Fruit fly (Drosophila melanogaster) whole organism, embryonic: ENCODE results near the gene Sc2.

Experiments
- Bdp1 ChIP-seq: fragments of 200-800 bp; sonication (Bioruptor generic); optimal IDR thresholded peaks from 3 replicates; lab custom pipeline; 2016; ENCODE audit warnings: missing biosample characterization, missing genetic modification characterization
- CG10267 ChIP-seq: fragments of 200-800 bp; sonication (Bioruptor generic); optimal IDR thresholded peaks from 2 replicates; lab custom pipeline; 2018; ENCODE audit warnings: missing biosample characterization, mild to moderate bottlenecking, missing genetic modification characterization, moderate library complexity
- CG10959 ChIP-seq: fragments of 200-800 bp; sonication (Bioruptor generic); IDR thresholded peaks from 2 replicates; pipeline ENCODE4 v1.3.6; 2022; ENCODE audit warnings: missing biosample characterization, missing genetic modification characterization
- CG12236 ChIP-seq: fragments of 200-800 bp; sonication (Bioruptor generic); optimal IDR thresholded peaks from 2 replicates; lab custom pipeline; 2016; ENCODE audit warnings: missing biosample characterization, missing genetic modification characterization
- CG12659 ChIP-seq: fragments of 200-800 bp; sonication (Bioruptor generic); optimal IDR thresholded peaks from 3 replicates; lab custom pipeline; 2017; ENCODE audit warnings: mild to moderate bottlenecking, missing biosample characterization, missing genetic modification reagents, missing genetic modification characterization
- CG13775 ChIP-seq: fragments of 200-800 bp; sonication (Bioruptor generic); optimal IDR thresholded peaks from 3 replicates; lab custom pipeline; 2017; ENCODE audit warnings: missing biosample characterization, mild to moderate bottlenecking, missing genetic modification characterization
- CG15011 ChIP-seq: fragments of 200-800 bp; sonication (Bioruptor generic); optimal IDR thresholded peaks from 3 replicates; lab custom pipeline; 2018; ENCODE audit warnings: missing biosample characterization, mild to moderate bottlenecking, missing genetic modification characterization
- CG15696 ChIP-seq: fragments of 200-800 bp; sonication (Bioruptor generic); optimal IDR thresholded peaks from 2 replicates; lab custom pipeline; 2019; ENCODE audit warnings: missing biosample characterization, mild to moderate bottlenecking, missing genetic modification characterization, moderate library complexity
- CG17186 ChIP-seq: fragments of 200-800 bp; sonication (Bioruptor generic); optimal IDR thresholded peaks from 3 replicates; lab custom pipeline; 2017; ENCODE audit warnings: missing biosample characterization, missing genetic modification reagents, missing genetic modification characterization
- CG17361 ChIP-seq: fragments of 200-800 bp; sonication (Bioruptor generic); IDR thresholded peaks from 3 replicates; pipeline ENCODE4 v1.3.6; 2022; ENCODE audit warnings: missing biosample characterization, missing genetic modification characterization
- CG17385 ChIP-seq: fragments of 200-800 bp; sonication (Bioruptor generic); optimal IDR thresholded peaks from 3 replicates; lab custom pipeline; 2018; ENCODE audit warnings: missing biosample characterization, mild to moderate bottlenecking, missing genetic modification characterization
- CG17802 ChIP-seq: fragments of 200-800 bp; sonication (Bioruptor generic); optimal IDR thresholded peaks from 2 replicates; lab custom pipeline; 2018; ENCODE audit warnings: missing biosample characterization, mild to moderate bottlenecking, missing genetic modification characterization, moderate library complexity
- CG2678 ChIP-seq: fragments of 200-800 bp; sonication (Bioruptor generic); optimal IDR thresholded peaks from 3 replicates; lab custom pipeline; 2019; ENCODE audit warnings: missing biosample characterization, mild to moderate bottlenecking, missing genetic modification characterization, moderate library complexity
- CG3847 ChIP-seq: fragments of 200-800 bp; sonication (Bioruptor generic); IDR thresholded peaks from 2 replicates; pipeline ENCODE4 v1.3.6; 2022; ENCODE audit warnings: missing biosample characterization, missing genetic modification characterization
- CG3995 ChIP-seq: fragments of 200-800 bp; sonication (Bioruptor generic); optimal IDR thresholded peaks from 3 replicates; lab custom pipeline; 2016; ENCODE audit warnings: missing biosample characterization, missing genetic modification characterization
- CG4617 ChIP-seq: fragments of 200-800 bp; sonication (Bioruptor generic); optimal IDR thresholded peaks from 3 replicates; lab custom pipeline; 2016; ENCODE audit warnings: missing biosample characterization, missing genetic modification characterization, borderline replicate concordance
- CG4854 ChIP-seq: fragments of 200-800 bp; sonication (Bioruptor generic); optimal IDR thresholded peaks from 2 replicates; lab custom pipeline; 2016; ENCODE audit warnings: missing biosample characterization, missing genetic modification characterization, inconsistent platforms
- CG7372 ChIP-seq: fragments of 200-800 bp; sonication (Bioruptor generic); IDR thresholded peaks from 2 replicates; pipeline ENCODE4 v1.3.6; 2022; ENCODE audit warnings: missing biosample characterization, missing genetic modification characterization
- CG8281 ChIP-seq: fragments of 200-800 bp; sonication (Bioruptor generic); optimal IDR thresholded peaks from 2 replicates; lab custom pipeline; 2018; ENCODE audit warnings: missing biosample characterization, mild to moderate bottlenecking, missing genetic modification characterization, moderate library complexity
- CG8290 ChIP-seq, 3 experiments: fragments of 200-800 bp; sonication (Bioruptor generic); optimal IDR thresholded peaks; 2 replicates each; lab custom pipeline; 2016 to 2019; ENCODE audit warnings: missing biosample characterization in 3 of 3, missing genetic modification characterization in 3 of 3, mild to moderate bottlenecking in 2 of 3, moderate library complexity in 1 of 3
- Ets97D ChIP-seq: fragments of 200-800 bp; sonication (Bioruptor generic); optimal IDR thresholded peaks from 3 replicates; lab custom pipeline; 2016; ENCODE audit warnings: missing biosample characterization, missing genetic modification characterization
- H15 ChIP-seq: fragments of 200-800 bp; sonication (Bioruptor generic); IDR thresholded peaks from 3 replicates; pipeline ENCODE4 v1.3.6; 2022; ENCODE audit warnings: missing biosample characterization, missing genetic modification characterization
- Hmx ChIP-seq: fragments of 200-800 bp; sonication (Bioruptor generic); optimal IDR thresholded peaks from 2 replicates; lab custom pipeline; 2016; ENCODE audit warnings: missing biosample characterization, missing genetic modification characterization
- Jarid2 ChIP-seq: fragments of 200-800 bp; sonication (Bioruptor generic); optimal IDR thresholded peaks from 3 replicates; lab custom pipeline; 2017; ENCODE audit warnings: mild to moderate bottlenecking, missing biosample characterization, missing genetic modification reagents, missing genetic modification characterization
- Mrtf ChIP-seq: fragments of 200-800 bp; sonication (Bioruptor generic); IDR thresholded peaks from 3 replicates; pipeline ENCODE4 v1.3.6; 2022; ENCODE audit warnings: missing biosample characterization, missing genetic modification characterization
- Ptx1 ChIP-seq: fragments of 200-800 bp; sonication (Bioruptor generic); IDR thresholded peaks from 2 replicates; pipeline ENCODE4 v1.3.6; 2022; ENCODE audit warnings: missing biosample characterization, missing genetic modification characterization
- Rfx ChIP-seq: fragments of 200-800 bp; sonication (Bioruptor generic); IDR thresholded peaks from 2 replicates; pipeline ENCODE4 v1.3.6; 2022; ENCODE audit warnings: missing biosample characterization, missing genetic modification characterization
- Six4 ChIP-seq: fragments of 200-800 bp; sonication (Bioruptor generic); optimal IDR thresholded peaks from 2 replicates; lab custom pipeline; 2016; ENCODE audit warnings: missing biosample characterization, missing genetic modification characterization
- YL-1 ChIP-seq: fragments of 200-800 bp; sonication (Bioruptor generic); optimal IDR thresholded peaks from 3 replicates; lab custom pipeline; 2017; ENCODE audit warnings: missing biosample characterization, mild to moderate bottlenecking, missing genetic modification characterization
- aop ChIP-seq: fragments of 200-800 bp; sonication (Bioruptor generic); IDR thresholded peaks from 2 replicates; pipeline ENCODE4 v1.3.6; 2022; ENCODE audit warnings: missing biosample characterization, missing genetic modification characterization
- bab2 ChIP-seq: fragments of 200-800 bp; sonication (Bioruptor generic); optimal IDR thresholded peaks from 2 replicates; lab custom pipeline; 2016; ENCODE audit warnings: missing biosample characterization, missing genetic modification characterization
- cas ChIP-seq: fragments of 200-800 bp; sonication (Bioruptor generic); IDR thresholded peaks from 2 replicates; pipeline ENCODE4 v1.3.6; 2022; ENCODE audit warnings: missing biosample characterization, missing genetic modification characterization
- crp ChIP-seq, 2 experiments: fragments of 200-800 bp; sonication (Bioruptor generic); optimal IDR thresholded peaks; 2 replicates in 1 of 2; 3 replicates in 1 of 2; lab custom pipeline; 2017; ENCODE audit warnings: missing biosample characterization in 2 of 2, missing genetic modification characterization in 2 of 2, mild to moderate bottlenecking in 1 of 2, moderate library complexity in 1 of 2
- dan ChIP-seq: fragments of 200-800 bp; sonication (Bioruptor generic); IDR thresholded peaks from 2 replicates; pipeline ENCODE4 v1.3.6; 2022; ENCODE audit warnings: missing biosample characterization, missing genetic modification characterization
- dm ChIP-seq: fragments of 200-800 bp; sonication (Bioruptor generic); optimal IDR thresholded peaks from 3 replicates; lab custom pipeline; 2016; ENCODE audit warnings: missing biosample characterization, missing genetic modification characterization
- dpn ChIP-seq, 2 experiments: fragments of 200-800 bp; sonication (Bioruptor generic); optimal IDR thresholded peaks; 3 replicates each; lab custom pipeline; 2016; ENCODE audit warnings: missing biosample characterization in 2 of 2, missing genetic modification characterization in 2 of 2
- fd64A ChIP-seq: fragments of 200-800 bp; sonication (Bioruptor generic); optimal IDR thresholded peaks from 3 replicates; lab custom pipeline; 2018; ENCODE audit warnings: missing biosample characterization, mild to moderate bottlenecking, missing genetic modification characterization
- fd96Cb ChIP-seq: fragments of 200-800 bp; sonication (Bioruptor generic); optimal IDR thresholded peaks from 2 replicates; lab custom pipeline; 2018; ENCODE audit warnings: missing biosample characterization, mild to moderate bottlenecking, missing genetic modification characterization, moderate library complexity
- gsb-n ChIP-seq: fragments of 200-800 bp; sonication (Bioruptor generic); optimal IDR thresholded peaks from 3 replicates; lab custom pipeline; 2018; ENCODE audit warnings: missing biosample characterization, mild to moderate bottlenecking, missing genetic modification characterization
- lbe ChIP-seq: fragments of 200-800 bp; sonication (Bioruptor generic); optimal IDR thresholded peaks from 2 replicates; lab custom pipeline; 2016; ENCODE audit warnings: missing biosample characterization, mild to moderate bottlenecking, missing genetic modification characterization
- lilli ChIP-seq: fragments of 200-800 bp; sonication (Bioruptor generic); optimal IDR thresholded peaks from 3 replicates; lab custom pipeline; 2016; ENCODE audit warnings: missing biosample characterization, missing genetic modification characterization
- lov ChIP-seq, 2 experiments: fragments of 200-800 bp in 1 of 2; fragments of >200 bp in 1 of 2; sonication (Bioruptor generic) in 1 of 2; IDR thresholded peaks in 1 of 2; optimal IDR thresholded peaks in 1 of 2; 2 replicates in 1 of 2; 3 replicates in 1 of 2; pipeline versions ENCODE4 v1.3.6 to Lab custom; 2017 to 2022; ENCODE audit warnings: missing biosample characterization in 1 of 2, missing genetic modification characterization in 1 of 2
- oc ChIP-seq: fragments of 200-800 bp; sonication (Bioruptor generic); optimal IDR thresholded peaks from 2 replicates; lab custom pipeline; 2018; ENCODE audit warnings: missing biosample characterization, mild to moderate bottlenecking, missing genetic modification characterization, moderate library complexity
- phol ChIP-seq: fragments of 200-800 bp; sonication (Bioruptor generic); optimal IDR thresholded peaks from 3 replicates; lab custom pipeline; 2018; ENCODE audit warnings: missing biosample characterization, mild to moderate bottlenecking, missing genetic modification characterization, moderate library complexity
- sob ChIP-seq: fragments of 200-800 bp; sonication (Bioruptor generic); IDR thresholded peaks from 2 replicates; pipeline ENCODE4 v1.3.6; 2022; ENCODE audit warnings: missing biosample characterization, missing genetic modification characterization
- stwl ChIP-seq: fragments of 200-800 bp; sonication (Bioruptor generic); optimal IDR thresholded peaks from 3 replicates; lab custom pipeline; 2018; ENCODE audit warnings: missing biosample characterization, mild to moderate bottlenecking, missing genetic modification characterization, moderate library complexity
- twi ChIP-seq: fragments of 200-800 bp; optimal IDR thresholded peaks from 2 replicates; lab custom pipeline; 2019; ENCODE audit warnings: missing biosample characterization, mild to moderate bottlenecking, missing genetic modification characterization, moderate library complexity
- wek ChIP-seq: fragments of 200-800 bp; sonication (Bioruptor generic); optimal IDR thresholded peaks from 3 replicates; lab custom pipeline; 2018; ENCODE audit warnings: missing biosample characterization, mild to moderate bottlenecking, missing genetic modification characterization, moderate library complexity
- yki ChIP-seq: fragments of >200 bp; optimal IDR thresholded peaks from 3 replicates; lab custom pipeline; 2018

Sc2 gene

DNA sequence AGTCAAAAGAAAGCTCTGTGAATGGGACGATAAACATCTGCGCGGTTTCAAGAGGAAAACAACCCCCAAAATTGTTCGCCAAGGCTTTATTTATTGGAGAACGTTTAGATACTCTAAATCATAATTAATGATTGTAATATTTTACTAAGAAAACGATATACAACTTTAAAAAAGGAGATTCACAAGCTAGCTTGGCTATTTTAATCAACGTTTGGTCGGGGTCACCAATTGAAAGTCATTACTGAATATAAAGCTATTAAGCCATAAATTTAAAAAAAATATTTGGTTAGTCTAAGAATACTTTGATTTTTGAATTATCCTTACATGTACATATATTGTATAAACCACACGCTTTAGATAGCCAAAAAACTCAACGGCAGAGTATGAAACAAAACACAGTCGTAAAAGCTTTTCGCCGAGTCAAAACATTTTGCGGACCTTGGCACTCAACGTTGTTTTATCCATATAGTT lies 11.1 kb upstream of the Sc2 start, which contains the start of gene Fie (continued):
- no peak for TF ChIP-seq bab2 (GFP tag; lab: Kevin White, UChicago)
- peak; percentile 6 for TF ChIP-seq CG4854 (GFP tag; lab: Kevin White, UChicago)
- no peak for TF ChIP-seq Hmx (GFP tag; lab: Kevin White, UChicago)
- TF ChIP-seq CG8290 (GFP tag; optimal IDR thresholded peaks at IDR 0.05; lab: Kevin White, UChicago) = no peak
- TF ChIP-seq CG8290 (tag; optimal IDR thresholded peaks at IDR 0.05; lab: Kevin White, UChicago) = no peak
- peak; percentile 72 for TF ChIP-seq CG17361 (GFP tag; lab: Robert Waterston, UW)
- no peak for TF ChIP-seq wek (GFP tag; lab: Kevin White, UChicago)
- TF ChIP-seq CG17802 (tag; lab: Kevin White, UChicago) = no peak
- peak; percentile 31 to 50 for TF ChIP-seq dpn (GFP tag; optimal IDR thresholded peaks at IDR 0.05; lab: Kevin White, UChicago)
- TF ChIP-seq sob (GFP tag; lab: Robert Waterston, UW) = 0 out of 2 replicates have a peak, but pooled peaks have one; percentile 56
- TF ChIP-seq CG17186 (GFP tag; lab: Kevin White, UChicago) = no peak
- TF ChIP-seq CG15696 = no peak
- peak in 1 of 2 experiments; percentile 0 for TF ChIP-seq crp (GFP tag; optimal IDR thresholded peaks at IDR 0.05; lab: Kevin White, UChicago)
- TF ChIP-seq CG2678 (tag; lab: Kevin White, UChicago) = peak; percentile 85
- TF ChIP-seq oc = no peak
- TF ChIP-seq aop (GFP tag; lab: Robert Waterston, UW) = no peak
- no peak for TF ChIP-seq CG3995 (GFP tag; lab: Kevin White, UChicago)
- no peak for TF ChIP-seq Jarid2 (GFP tag; lab: Kevin White, UChicago)
- TF ChIP-seq Mrtf (GFP tag; lab: Robert Waterston, UW) = peak; percentile 18; the same call in 1 of the 3 replicates
- TF ChIP-seq fd64A (GFP tag; lab: Kevin White, UChicago) = no peak
- TF ChIP-seq CG8281 (tag; lab: Kevin White, UChicago) = no peak
- 0 out of 2 replicates have a peak, but pooled peaks have one; percentile 16 for TF ChIP-seq CG7372
- TF ChIP-seq CG12659 (GFP tag; lab: Kevin White, UChicago) = peak; percentile 78
- peak; percentile 54 for TF ChIP-seq fd96Cb (tag; lab: Kevin White, UChicago)
- TF ChIP-seq CG15011 (GFP tag; lab: Kevin White, UChicago) = peak; percentile 41
- no peak for TF ChIP-seq CG3847 (GFP tag; lab: Robert Waterston, UW)
- TF ChIP-seq phol (tag; lab: Kevin White, UChicago) = peak; percentile 55
- TF ChIP-seq lov (optimal IDR thresholded peaks at IDR 0.05; lab: Kevin White, UChicago) = no peak
- TF ChIP-seq lov (GFP tag; IDR thresholded peaks at IDR 0.05; lab: Robert Waterston, UW) = no peak
- no peak for TF ChIP-seq lbe (GFP tag; lab: Kevin White, UChicago)
- TF ChIP-seq Ptx1 = peak; percentile 54
- no peak for TF ChIP-seq CG10959
- TF ChIP-seq yki (lab: Kevin White, UChicago) = no peak
- TF ChIP-seq CG10267 = peak; percentile 41
- TF ChIP-seq cas = 0 out of 2 replicates have a peak, but pooled peaks have one; percentile 7
- TF ChIP-seq H15 (GFP tag; lab: Robert Waterston, UW) = no peak
- TF ChIP-seq CG17385 = peak; percentile 71

- TF ChIP-seq Bdp1 (peak; percentile 97), CG12236 (no peak)
Measured at dm6 chr3L:3894413-3894812, 8.9 kb upstream of the Sc2 start.

dm6 chr3L:3896553-3897034 lies 6.7 kb upstream of the Sc2 start, which contains the start of the genes Gr63a and Lamtor4:
Gene Gr63a (minus strand): TSS chr3L:3896603.
Gene Lamtor4 (plus strand): TSS chr3L:3896900.
- TF ChIP-seq Six4 (GFP tag; lab: Kevin White, UChicago) (no peak), Rfx (GFP tag; lab: Robert Waterston, UW) (peak; percentile 60), dm (GFP tag; lab: Kevin White, UChicago) (peak; percentile 47), CG4617 (GFP tag; lab: Kevin White, UChicago) (peak; percentile 84), YL-1 (peak; percentile 45), dan (GFP tag; lab: Robert Waterston, UW) (no peak), twi (no peak), CG13775 (GFP tag; lab: Kevin White, UChicago) (no peak), Ets97D (peak; percentile 73), lilli (peak; percentile 3), stwl (tag; lab: Kevin White, UChicago) (peak; percentile 76), gsb-n (no peak)
